4 worm cellular contexts compared by ENCODE assay signal in genomic region chrII:5399201-5399600, ce11.
A peak's percentile ranks its signal among the peaks of the same experiment; 100 is the strongest.
TF ChIP-seq lines count a peak whose summit lies in the region.

TSS of gene mog-5 (plus strand) at chrII:5399538.

TF ChIP-seq in whole organism, L2 larva, 48 proteins besides CTCF, POLR2A, EP300 and RAD21:
- TF ChIP-seq gmeb-1 (tag; optimal IDR thresholded peaks at IDR 0.05; lab: Kevin White, UChicago) (peak; percentile 57), ceh-82 (tag; optimal IDR thresholded peaks at IDR 0.05; lab: Kevin White, UChicago) (no peak), sem-4 (tag; optimal IDR thresholded peaks at IDR 0.05; lab: Kevin White, UChicago) (peak; percentile 12), unc-55 (GFP tag; optimal IDR thresholded peaks at IDR 0.05; lab: Kevin White, UChicago) (peak; percentile 45), C34F6.9 (tag; optimal IDR thresholded peaks at IDR 0.05; lab: Kevin White, UChicago) (peak; percentile 8), ztf-4 (tag; optimal IDR thresholded peaks at IDR 0.05; lab: Kevin White, UChicago) (no peak), snpc-4 (tag; optimal IDR thresholded peaks at IDR 0.05; lab: Kevin White, UChicago) (no peak), nhr-11 (tag; optimal IDR thresholded peaks at IDR 0.05; lab: Kevin White, UChicago) (no peak), skn-1 (tag; optimal IDR thresholded peaks at IDR 0.05; lab: Kevin White, UChicago) (no peak)

TF ChIP-seq in whole organism, L4 larva, 104 proteins besides CTCF, POLR2A, EP300 and RAD21:
- TF ChIP-seq pha-4 (GFP tag; IDR thresholded peaks at IDR 0.05; lab: Robert Waterston, UW), result no peak
- TF ChIP-seq pha-4 (tag; optimal IDR thresholded peaks at IDR 0.05; lab: Kevin White, UChicago), result peak; percentile 25
- TF ChIP-seq ceh-44 (GFP tag; IDR thresholded peaks at IDR 0.05; lab: Robert Waterston, UW), result no peak
- peak; percentile 40; the same call in 1 of the 2 replicates for TF ChIP-seq lin-38 (GFP tag; IDR thresholded peaks at IDR 0.05; lab: Robert Waterston, UW)
- TF ChIP-seq dpl-1 (GFP tag; optimal IDR thresholded peaks at IDR 0.05; lab: Kevin White, UChicago), result peak; percentile 26
- TF ChIP-seq mes-2 (tag; optimal IDR thresholded peaks at IDR 0.05; lab: Kevin White, UChicago; ENCODE audit: poor library complexity, severe bottlenecking), result peak; percentile 77
- TF ChIP-seq hmg-1.1 (GFP tag; IDR thresholded peaks at IDR 0.05; lab: Robert Waterston, UW), result no peak
- no peak for TF ChIP-seq saeg-2 (GFP tag; IDR thresholded peaks at IDR 0.05; lab: Robert Waterston, UW)
- TF ChIP-seq nhr-25 (tag; optimal IDR thresholded peaks at IDR 0.05; lab: Kevin White, UChicago; ENCODE audit: borderline replicate concordance, insufficient read depth), result no peak
- TF ChIP-seq hlh-30 (tag; optimal IDR thresholded peaks at IDR 0.05; lab: Kevin White, UChicago; ENCODE audit: insufficient read depth), result peak; percentile 23
- TF ChIP-seq tag-97 (GFP tag; IDR thresholded peaks at IDR 0.05; lab: Robert Waterston, UW), result no peak

TF ChIP-seq in whole organism, late embryonic, 69 proteins besides CTCF, POLR2A, EP300 and RAD21 (continues in another document):
- TF ChIP-seq ama-1 (optimal IDR thresholded peaks at IDR 0.05; lab: Kevin White, UChicago) (no peak), K09A11.1 (tag; optimal IDR thresholded peaks at IDR 0.05; lab: Kevin White, UChicago; ENCODE audit: insufficient read depth) (peak; percentile 82), ceh-9 (tag; optimal IDR thresholded peaks at IDR 0.05; lab: Kevin White, UChicago) (no peak), tbx-2 (tag; optimal IDR thresholded peaks at IDR 0.05; lab: Kevin White, UChicago) (peak; percentile 50), ceh-14 (tag; optimal IDR thresholded peaks at IDR 0.05; lab: Kevin White, UChicago) (peak; percentile 43), pat-9 (tag; optimal IDR thresholded peaks at IDR 0.05; lab: Kevin White, UChicago) (peak; percentile 30), unc-86 (tag; optimal IDR thresholded peaks at IDR 0.05; lab: Kevin White, UChicago) (peak; percentile 26), tbx-7 (tag; optimal IDR thresholded peaks at IDR 0.05; lab: Kevin White, UChicago) (no peak), lin-11 (tag; optimal IDR thresholded peaks at IDR 0.05; lab: Kevin White, UChicago) (peak; percentile 36), rnt-1 (tag; optimal IDR thresholded peaks at IDR 0.05; lab: Kevin White, UChicago) (no peak), hlh-15 (tag; optimal IDR thresholded peaks at IDR 0.05; lab: Kevin White, UChicago) (no peak), ceh-19 (GFP tag; optimal IDR thresholded peaks at IDR 0.05; lab: Kevin White, UChicago) (no peak), nhr-232 (tag; optimal IDR thresholded peaks at IDR 0.05; lab: Kevin White, UChicago) (peak; percentile 50), pros-1 (tag; optimal IDR thresholded peaks at IDR 0.05; lab: Kevin White, UChicago) (no peak), ceh-45 (GFP tag; IDR thresholded peaks at IDR 0.05; lab: Robert Waterston, UW) (no peak), sdc-2 (tag; optimal IDR thresholded peaks at IDR 0.05; lab: Kevin White, UChicago) (no peak), T23F11.4 (GFP tag; optimal IDR thresholded peaks at IDR 0.05; lab: Kevin White, UChicago) (no peak), pag-3 (tag; optimal IDR thresholded peaks at IDR 0.05; lab: Kevin White, UChicago; ENCODE audit: borderline replicate concordance) (no peak), che-1 (tag; optimal IDR thresholded peaks at IDR 0.05; lab: Kevin White, UChicago) (peak; percentile 21), hlh-6 (tag; optimal IDR thresholded peaks at IDR 0.05; lab: Kevin White, UChicago) (no peak), Y22D7AL.16 (tag; optimal IDR thresholded peaks at IDR 0.05; lab: Kevin White, UChicago) (no peak), syd-9 (tag; optimal IDR thresholded peaks at IDR 0.05; lab: Kevin White, UChicago) (no peak), ceh-18 (tag; optimal IDR thresholded peaks at IDR 0.05; lab: Kevin White, UChicago) (no peak), hlh-30 (tag; optimal IDR thresholded peaks at IDR 0.05; lab: Kevin White, UChicago; ENCODE audit: insufficient read depth) (no peak), ahr-1 (tag; optimal IDR thresholded peaks at IDR 0.05; lab: Kevin White, UChicago) (no peak), mec-3 (tag; optimal IDR thresholded peaks at IDR 0.05; lab: Kevin White, UChicago; ENCODE audit: borderline replicate concordance) (no peak), elt-4 (tag; optimal IDR thresholded peaks at IDR 0.05; lab: Kevin White, UChicago) (no peak), unc-55 (GFP tag; optimal IDR thresholded peaks at IDR 0.05; lab: Kevin White, UChicago) (no peak), hlh-13 (GFP tag; optimal IDR thresholded peaks at IDR 0.05; lab: Kevin White, UChicago) (no peak), unc-42 (tag; optimal IDR thresholded peaks at IDR 0.05; lab: Kevin White, UChicago) (peak; percentile 65), ceh-22 (tag; optimal IDR thresholded peaks at IDR 0.05; lab: Kevin White, UChicago) (no peak), ceh-2 (tag; optimal IDR thresholded peaks at IDR 0.05; lab: Kevin White, UChicago) (peak; percentile 5), ceh-6 (GFP tag; optimal IDR thresholded peaks at IDR 0.05; lab: Kevin White, UChicago) (no peak), C08G9.2 (tag; optimal IDR thresholded peaks at IDR 0.05; lab: Kevin White, UChicago) (no peak), nfya-1 (tag; optimal IDR thresholded peaks at IDR 0.05; lab: Kevin White, UChicago) (peak; percentile 32), lim-6 (tag; optimal IDR thresholded peaks at IDR 0.05; lab: Kevin White, UChicago) (no peak), gmeb-2 (tag; optimal IDR thresholded peaks at IDR 0.05; lab: Kevin White, UChicago) (no peak), pha-4 (tag; optimal IDR thresholded peaks at IDR 0.05; lab: Kevin White, UChicago) (no peak)

TF ChIP-seq in whole organism, mixed stage, embryonic, 35 proteins besides CTCF, POLR2A, EP300 and RAD21:
- TF ChIP-seq M03D4.4 (tag; optimal IDR thresholded peaks at IDR 0.05; lab: Kevin White, UChicago), result peak; percentile 74
- TF ChIP-seq drap-1 (GFP tag; optimal IDR thresholded peaks at IDR 0.05; lab: Kevin White, UChicago), result peak; percentile 40
- TF ChIP-seq nhr-12 (tag; optimal IDR thresholded peaks at IDR 0.05; lab: Kevin White, UChicago), result no peak
- no peak for TF ChIP-seq nhr-2 (tag; optimal IDR thresholded peaks at IDR 0.05; lab: Kevin White, UChicago)
- no peak for TF ChIP-seq ztf-11 (tag; optimal IDR thresholded peaks at IDR 0.05; lab: Kevin White, UChicago)
- TF ChIP-seq ces-1 (GFP tag; optimal IDR thresholded peaks at IDR 0.05; lab: Kevin White, UChicago), result peak; percentile 74
- peak; percentile 16 for TF ChIP-seq sem-2 (GFP tag; optimal IDR thresholded peaks at IDR 0.05; lab: Kevin White, UChicago)
- peak; percentile 52 for TF ChIP-seq hlh-1 (tag; optimal IDR thresholded peaks at IDR 0.05; lab: Kevin White, UChicago)
- no peak for TF ChIP-seq ceh-39 (tag; optimal IDR thresholded peaks at IDR 0.05; lab: Kevin White, UChicago)
- TF ChIP-seq ham-2 (GFP tag; optimal IDR thresholded peaks at IDR 0.05; lab: Kevin White, UChicago), result peak; percentile 58
- TF ChIP-seq mls-2 (tag; optimal IDR thresholded peaks at IDR 0.05; lab: Kevin White, UChicago), result no peak
- TF ChIP-seq lin-32 (GFP tag; optimal IDR thresholded peaks at IDR 0.05; lab: Kevin White, UChicago), result no peak
- TF ChIP-seq bed-3 (GFP tag; optimal IDR thresholded peaks at IDR 0.05; lab: Kevin White, UChicago), result peak; percentile 40
- no peak for TF ChIP-seq flh-1 (GFP tag; optimal IDR thresholded peaks at IDR 0.05; lab: Kevin White, UChicago)
- TF ChIP-seq lin-13 (tag; optimal IDR thresholded peaks at IDR 0.05; lab: Kevin White, UChicago), result no peak
- TF ChIP-seq pha-4 (tag; optimal IDR thresholded peaks at IDR 0.05; lab: Kevin White, UChicago), result no peak
- TF ChIP-seq sptf-1 (tag; optimal IDR thresholded peaks at IDR 0.05; lab: Kevin White, UChicago), result no peak
- TF ChIP-seq ceh-43 (GFP tag; optimal IDR thresholded peaks at IDR 0.05; lab: Kevin White, UChicago), result peak; percentile 86
- TF ChIP-seq nhr-28 (tag; optimal IDR thresholded peaks at IDR 0.05; lab: Kevin White, UChicago), result no peak
- no peak for TF ChIP-seq unc-39 (tag; optimal IDR thresholded peaks at IDR 0.05; lab: Kevin White, UChicago)
- no peak for TF ChIP-seq tbx-8 (GFP tag; optimal IDR thresholded peaks at IDR 0.05; lab: Kevin White, UChicago)
- TF ChIP-seq elt-1 (tag; optimal IDR thresholded peaks at IDR 0.05; lab: Kevin White, UChicago; ENCODE audit: borderline replicate concordance, insufficient read depth), result no peak
- peak; percentile 18 for TF ChIP-seq blmp-1 (tag; optimal IDR thresholded peaks at IDR 0.05; lab: Kevin White, UChicago)
- TF ChIP-seq mab-5 (tag; optimal IDR thresholded peaks at IDR 0.05; lab: Kevin White, UChicago), result no peak
- peak; percentile 15 for TF ChIP-seq lsy-2 (tag; optimal IDR thresholded peaks at IDR 0.05; lab: Kevin White, UChicago)
- TF ChIP-seq mep-1 (tag; optimal IDR thresholded peaks at IDR 0.05; lab: Kevin White, UChicago), result peak; percentile 33
- no peak for TF ChIP-seq nhr-76 (tag; optimal IDR thresholded peaks at IDR 0.05; lab: Kevin White, UChicago)
- no peak for TF ChIP-seq cnd-1 (tag; optimal IDR thresholded peaks at IDR 0.05; lab: Kevin White, UChicago)
- TF ChIP-seq unc-120 (tag; optimal IDR thresholded peaks at IDR 0.05; lab: Kevin White, UChicago; ENCODE audit: poor library complexity, severe bottlenecking), result no peak
- TF ChIP-seq nhr-237 (tag; optimal IDR thresholded peaks at IDR 0.05; lab: Kevin White, UChicago), result peak; percentile 8
